Fruit fly (Drosophila melanogaster) S2 (cell line): Measurements from ENCODE around the gene CIA30.

Experiments
- CG8478 ChIP-seq: fragments of >200 bp; optimal IDR thresholded peaks from 2 replicates; lab custom pipeline; 2018
- CTCF ChIP-seq, 2 experiments: fragments of >200 bp; optimal IDR thresholded peaks; 2 replicates each; lab custom pipeline; 2018

dm6 chr3R:29757226-29757625, 20.5 kb downstream of the CIA30 start:
- TF ChIP-seq CTCF (optimal IDR thresholded peaks at IDR 0.05; lab: Kevin White, UChicago): no peak
- no peak for TF ChIP-seq CG8478 (lab: Kevin White, UChicago)
